Worm (Caenorhabditis elegans): ENCODE measurements around the gene F35D11.3.
A peak's percentile ranks its signal among the peaks of the same experiment; 100 is the strongest.

Gene F35D11.3

ce11 chrII:4603035-4603434 lies 5.1 kb upstream of the F35D11.3 start, which contains the start of gene F35D11.4 (continued):
- no peak for TF ChIP-seq mxl-3 (GFP tag; optimal IDR thresholded peaks at IDR 0.05)
- no peak for TF ChIP-seq jun-1 (tag; optimal IDR thresholded peaks at IDR 0.05)
- TF ChIP-seq tag-97 (GFP tag; IDR thresholded peaks at IDR 0.05) = 0 out of 2 replicates have a peak, but pooled peaks have one; percentile 55
- no peak for TF ChIP-seq gei-8 (GFP tag; optimal IDR thresholded peaks at IDR 0.05)
- no peak for TF ChIP-seq zip-11 (GFP tag; IDR thresholded peaks at IDR 0.05)
- TF ChIP-seq daf-16 (GFP tag; optimal IDR thresholded peaks at IDR 0.05) = peak in 1 of 2 experiments; percentile 21
- TF ChIP-seq daf-16 (tag; optimal IDR thresholded peaks at IDR 0.05) = peak; percentile 65
- no peak for TF ChIP-seq aly-2 (tag; optimal IDR thresholded peaks at IDR 0.05)
- no peak for TF ChIP-seq Y5F2A.4 (GFP tag; optimal IDR thresholded peaks at IDR 0.05)
- no peak for TF ChIP-seq ceh-82 (tag; optimal IDR thresholded peaks at IDR 0.05)
- peak; percentile 60 for TF ChIP-seq rbr-2 (tag; optimal IDR thresholded peaks at IDR 0.05)
- TF ChIP-seq attf-4 (tag; optimal IDR thresholded peaks at IDR 0.05) = no peak
- TF ChIP-seq lin-29 (GFP tag; IDR thresholded peaks at IDR 0.05) = no peak
- TF ChIP-seq snpc-1.2 (GFP tag; IDR thresholded peaks at IDR 0.05) = no peak
- no peak for TF ChIP-seq vab-7 (GFP tag; IDR thresholded peaks at IDR 0.05)
- TF ChIP-seq nhr-28 (tag; optimal IDR thresholded peaks at IDR 0.05) = peak; percentile 47
- TF ChIP-seq nhr-41 (GFP tag; IDR thresholded peaks at IDR 0.05) = no peak
- TF ChIP-seq lin-13 (GFP tag; optimal IDR thresholded peaks at IDR 0.05) = peak; percentile 35
- no peak for TF ChIP-seq ceh-28 (tag; optimal IDR thresholded peaks at IDR 0.05)
- peak; percentile 78 for TF ChIP-seq nhr-6 (tag; optimal IDR thresholded peaks at IDR 0.05)
- TF ChIP-seq ztf-7 (tag; optimal IDR thresholded peaks at IDR 0.05) = no peak
- TF ChIP-seq nhr-11 (tag; optimal IDR thresholded peaks at IDR 0.05) = peak; percentile 15
- TF ChIP-seq pqm-1 (tag; optimal IDR thresholded peaks at IDR 0.05) = no peak
- no peak; a peak in 1 of 4 replicates for TF ChIP-seq madf-5 (GFP tag; IDR thresholded peaks at IDR 0.05)
- no peak for TF ChIP-seq egl-27 (tag; optimal IDR thresholded peaks at IDR 0.05)
- no peak for TF ChIP-seq nhr-42 (GFP tag; IDR thresholded peaks at IDR 0.05)
- TF ChIP-seq dmd-9 (GFP tag; IDR thresholded peaks at IDR 0.05) = peak; percentile 77
- TF ChIP-seq Y105C5A.15 (GFP tag; IDR thresholded peaks at IDR 0.05) = no peak
- no peak for TF ChIP-seq nhr-102 (tag; optimal IDR thresholded peaks at IDR 0.05)
- peak in 1 of 2 experiments; percentile 89 for TF ChIP-seq lsy-2 (tag; optimal IDR thresholded peaks at IDR 0.05)
- TF ChIP-seq aha-1 (tag) = peak; percentile 99
- no peak for TF ChIP-seq egl-43 (GFP tag; IDR thresholded peaks at IDR 0.05)
- TF ChIP-seq mxl-2 (GFP tag; conservative IDR thresholded peaks at IDR 0.05) = 0 out of 2 replicates have a peak, but pooled peaks have one; percentile 19
- no peak for TF ChIP-seq lim-7 (GFP tag; IDR thresholded peaks at IDR 0.05)
- no peak for TF ChIP-seq dmd-8 (GFP tag; IDR thresholded peaks at IDR 0.05)
- peak in 1 of 2 experiments; percentile 89 for TF ChIP-seq hif-1 (tag; optimal IDR thresholded peaks at IDR 0.05)
- peak; percentile 53 for TF ChIP-seq nhr-77 (tag; optimal IDR thresholded peaks at IDR 0.05)
- TF ChIP-seq ceh-20 (GFP tag; IDR thresholded peaks at IDR 0.05) = peak; percentile 56; the same call in 1 of the 2 replicates
- 0 out of 2 replicates have a peak, but pooled peaks have one; percentile 20 for TF ChIP-seq lin-1 (GFP tag; IDR thresholded peaks at IDR 0.05)
- TF ChIP-seq madf-9 (GFP tag; conservative IDR thresholded peaks at IDR 0.05) = peak; percentile 65
- TF ChIP-seq unc-62 (GFP tag; optimal IDR thresholded peaks at IDR 0.05 in 1 of 2) = no peak
- TF ChIP-seq unc-62 (tag; optimal IDR thresholded peaks at IDR 0.05) = no peak
- TF ChIP-seq unc-39 (tag; optimal IDR thresholded peaks at IDR 0.05) = no peak
- no peak for TF ChIP-seq daf-8 (GFP tag; IDR thresholded peaks at IDR 0.05)
- TF ChIP-seq skn-1 (tag; optimal IDR thresholded peaks at IDR 0.05) = no peak
- no peak for TF ChIP-seq Y75B8A.6 (GFP tag; IDR thresholded peaks at IDR 0.05)
- peak; percentile 82 for TF ChIP-seq dmd-6 (GFP tag; IDR thresholded peaks at IDR 0.05)
- TF ChIP-seq ceh-44 (GFP tag; IDR thresholded peaks at IDR 0.05) = peak; percentile 33; the same call in 1 of the 2 replicates
- TF ChIP-seq lin-38 (GFP tag; IDR thresholded peaks at IDR 0.05) = peak; percentile 65
- TF ChIP-seq fos-1 (tag; optimal IDR thresholded peaks at IDR 0.05) = no peak
- no peak for TF ChIP-seq zag-1 (tag; optimal IDR thresholded peaks at IDR 0.05)
- peak; percentile 46; the same call in 1 of the 2 replicates for TF ChIP-seq hmg-1.1 (GFP tag; IDR thresholded peaks at IDR 0.05)
- TF ChIP-seq lin-39 (tag; optimal IDR thresholded peaks at IDR 0.05) = no peak
